Fruit fly (Drosophila melanogaster) whole organism, embryonic: ENCODE measurements around the gene Pp2A-29B.

ENCODE experiments used
- Atf6 ChIP-seq: fragments of 200-800 bp; sonication (Bioruptor generic); IDR thresholded peaks from 2 replicates; pipeline ENCODE4 v1.3.6; 2022; ENCODE audit warnings: missing biosample characterization, missing genetic modification characterization
- CG11085 ChIP-seq: fragments of 200-800 bp; sonication (Bioruptor generic); IDR thresholded peaks from 2 replicates; pipeline ENCODE4 v1.3.6; 2022; ENCODE audit warnings: missing biosample characterization, missing genetic modification characterization
- CG11247 ChIP-seq: fragments of 200-800 bp; sonication (Bioruptor generic); IDR thresholded peaks from 2 replicates; pipeline ENCODE4 v1.3.6; 2022; ENCODE audit warnings: missing biosample characterization, missing genetic modification characterization
- CG12769 ChIP-seq: fragments of 200-800 bp; sonication (Bioruptor generic); optimal IDR thresholded peaks from 2 replicates; lab custom pipeline; 2019; ENCODE audit warnings: missing biosample characterization, mild to moderate bottlenecking, missing genetic modification characterization, moderate library complexity
- CG13123 ChIP-seq: fragments of 200-800 bp; sonication (Bioruptor generic); optimal IDR thresholded peaks from 2 replicates; lab custom pipeline; 2016; ENCODE audit warnings: missing biosample characterization, missing genetic modification characterization
- CG14050 ChIP-seq: fragments of 200-800 bp; sonication (Bioruptor generic); IDR thresholded peaks from 3 replicates; pipeline ENCODE4 v1.3.6; 2022; ENCODE audit warnings: missing biosample characterization, missing genetic modification characterization
- CG14965 ChIP-seq: fragments of 200-800 bp; sonication (Bioruptor generic); optimal IDR thresholded peaks from 2 replicates; lab custom pipeline; 2016; ENCODE audit warnings: missing biosample characterization, missing genetic modification characterization, borderline replicate concordance
- CG17359 ChIP-seq: fragments of 200-800 bp; sonication (Bioruptor generic); optimal IDR thresholded peaks from 3 replicates; lab custom pipeline; 2018; ENCODE audit warnings: missing biosample characterization, mild to moderate bottlenecking, missing genetic modification characterization, moderate library complexity
- CG1832 ChIP-seq: fragments of 200-800 bp; sonication (Bioruptor generic); optimal IDR thresholded peaks from 2 replicates; lab custom pipeline; 2017; ENCODE audit warnings: missing biosample characterization, mild to moderate bottlenecking, missing genetic modification characterization, inconsistent platforms
- CG2889 ChIP-seq: fragments of 200-800 bp; sonication (Bioruptor generic); IDR thresholded peaks from 3 replicates; pipeline ENCODE4 v1.3.6; 2022; ENCODE audit warnings: missing biosample characterization, missing genetic modification characterization
- CG42726 ChIP-seq: fragments of 200-800 bp; sonication (Bioruptor generic); IDR thresholded peaks from 2 replicates; pipeline ENCODE4 v1.3.6; 2022; ENCODE audit warnings: missing biosample characterization, missing genetic modification characterization; ENCODE audit not compliant: partially characterized antibody
- CG4404 ChIP-seq: fragments of 200-800 bp; sonication (Bioruptor generic); IDR thresholded peaks from 2 replicates; pipeline ENCODE4 v1.3.6; 2022; ENCODE audit warnings: missing biosample characterization, missing genetic modification characterization
- CG4820 ChIP-seq: fragments of 200-800 bp; sonication (Bioruptor generic); optimal IDR thresholded peaks from 3 replicates; lab custom pipeline; 2016; ENCODE audit warnings: missing biosample characterization, missing genetic modification characterization
- CG6654 ChIP-seq: fragments of 200-800 bp; sonication (Bioruptor generic); optimal IDR thresholded peaks from 2 replicates; lab custom pipeline; 2017; ENCODE audit warnings: missing biosample characterization, mild to moderate bottlenecking, missing genetic modification characterization
- CG6683 ChIP-seq: fragments of 200-800 bp; sonication (Bioruptor generic); optimal IDR thresholded peaks from 2 replicates; lab custom pipeline; 2017; ENCODE audit warnings: missing biosample characterization, mild to moderate bottlenecking, missing genetic modification characterization, missing genetic modification reagents
- CG6689 ChIP-seq: fragments of 200-800 bp; sonication (Bioruptor generic); IDR thresholded peaks from 2 replicates; pipeline ENCODE4 v1.3.6; 2022; ENCODE audit warnings: missing biosample characterization, missing genetic modification characterization
- CG8359 ChIP-seq: fragments of 200-800 bp; sonication (Bioruptor generic); optimal IDR thresholded peaks from 2 replicates; lab custom pipeline; 2017; ENCODE audit warnings: missing biosample characterization, mild to moderate bottlenecking, missing genetic modification characterization, borderline replicate concordance
- CG8478 ChIP-seq: fragments of >200 bp; optimal IDR thresholded peaks from 2 replicates; lab custom pipeline; 2018
- CG8765 ChIP-seq: fragments of 200-800 bp; sonication (Bioruptor generic); IDR thresholded peaks from 2 replicates; pipeline ENCODE4 v1.3.6; 2022; ENCODE audit warnings: missing biosample characterization, missing genetic modification characterization
- CG8944 ChIP-seq: fragments of 200-800 bp; sonication (Bioruptor generic); optimal IDR thresholded peaks from 3 replicates; lab custom pipeline; 2016; ENCODE audit warnings: missing biosample characterization, missing genetic modification characterization
- CG9817 ChIP-seq: fragments of 200-800 bp; sonication (Bioruptor generic); optimal IDR thresholded peaks from 2 replicates; lab custom pipeline; 2018; ENCODE audit warnings: missing biosample characterization, mild to moderate bottlenecking, missing genetic modification characterization, moderate library complexity
- CoRest ChIP-seq: fragments of 200-800 bp; sonication (Bioruptor generic); optimal IDR thresholded peaks from 3 replicates; lab custom pipeline; 2018; ENCODE audit warnings: missing biosample characterization, mild to moderate bottlenecking, missing genetic modification characterization, moderate library complexity
- Dek ChIP-seq: fragments of 200-800 bp; sonication (Bioruptor generic); optimal IDR thresholded peaks from 3 replicates; lab custom pipeline; 2019; ENCODE audit warnings: missing biosample characterization, mild to moderate bottlenecking, missing genetic modification characterization, moderate library complexity
- E2f2 ChIP-seq: fragments of 200-800 bp; sonication (Bioruptor generic); IDR thresholded peaks from 2 replicates; pipeline ENCODE4 v1.3.6; 2022; ENCODE audit warnings: missing biosample characterization, missing genetic modification characterization
- Fer1 ChIP-seq: fragments of 200-800 bp; sonication (Bioruptor generic); optimal IDR thresholded peaks from 2 replicates; lab custom pipeline; 2017; ENCODE audit warnings: missing biosample characterization, mild to moderate bottlenecking, missing genetic modification characterization
- HHEX ChIP-seq: fragments of 200-800 bp; sonication (Bioruptor generic); optimal IDR thresholded peaks from 3 replicates; lab custom pipeline; 2017; ENCODE audit warnings: missing biosample characterization, mild to moderate bottlenecking, missing genetic modification characterization, missing genetic modification reagents
- Poxn ChIP-seq: fragments of 200-800 bp; sonication (Bioruptor generic); IDR thresholded peaks from 2 replicates; pipeline ENCODE4 v1.3.6; 2022; ENCODE audit warnings: missing biosample characterization, missing genetic modification characterization
- Sox102F ChIP-seq: fragments of 200-800 bp; sonication (Bioruptor generic); optimal IDR thresholded peaks from 2 replicates; lab custom pipeline; 2018; ENCODE audit warnings: missing biosample characterization, mild to moderate bottlenecking, missing genetic modification characterization, moderate library complexity
- Spps ChIP-seq: fragments of 200-800 bp; sonication (Bioruptor generic); optimal IDR thresholded peaks from 2 replicates; lab custom pipeline; 2018; ENCODE audit warnings: missing biosample characterization, mild to moderate bottlenecking, missing genetic modification characterization
- Ssrp ChIP-seq: fragments of 200-800 bp; sonication (Bioruptor generic); optimal IDR thresholded peaks from 2 replicates; lab custom pipeline; 2018; ENCODE audit warnings: missing biosample characterization, mild to moderate bottlenecking, missing genetic modification characterization, moderate library complexity
- ara ChIP-seq: fragments of 200-800 bp; sonication (Bioruptor generic); IDR thresholded peaks from 2 replicates; pipeline ENCODE4 v1.3.6; 2022; ENCODE audit warnings: missing biosample characterization, missing genetic modification characterization
- ase ChIP-seq: fragments of 200-800 bp; sonication (Bioruptor generic); IDR thresholded peaks from 3 replicates; pipeline ENCODE4 v1.3.6; 2022; ENCODE audit warnings: missing biosample characterization, missing genetic modification characterization
- ash1 ChIP-seq: fragments of 200-800 bp; sonication (Bioruptor generic); optimal IDR thresholded peaks from 2 replicates; lab custom pipeline; 2018; ENCODE audit warnings: missing biosample characterization, mild to moderate bottlenecking, missing genetic modification characterization
- chif ChIP-seq, 2 experiments: fragments of 200-800 bp; sonication (Bioruptor generic); optimal IDR thresholded peaks; 3 replicates each; lab custom pipeline; 2016; ENCODE audit warnings: missing biosample characterization in 2 of 2, missing genetic modification characterization in 2 of 2
- dm ChIP-seq: fragments of 200-800 bp; sonication (Bioruptor generic); optimal IDR thresholded peaks from 3 replicates; lab custom pipeline; 2016; ENCODE audit warnings: missing biosample characterization, missing genetic modification characterization
- gcm2 ChIP-seq: fragments of 200-800 bp; sonication (Bioruptor generic); optimal IDR thresholded peaks from 2 replicates; lab custom pipeline; 2016; ENCODE audit warnings: missing biosample characterization, missing genetic modification characterization
- h ChIP-seq: fragments of >200 bp; optimal IDR thresholded peaks from 2 replicates; lab custom pipeline; 2017
- her ChIP-seq: fragments of 200-800 bp; sonication (Bioruptor generic); optimal IDR thresholded peaks from 2 replicates; lab custom pipeline; 2016; ENCODE audit warnings: missing biosample characterization, missing genetic modification characterization
- luna ChIP-seq: fragments of 200-800 bp; sonication (Bioruptor generic); optimal IDR thresholded peaks from 2 replicates; lab custom pipeline; 2016; ENCODE audit warnings: missing biosample characterization, missing genetic modification characterization
- mam ChIP-seq: fragments of 200-800 bp; sonication (Bioruptor generic); optimal IDR thresholded peaks from 3 replicates; lab custom pipeline; 2016; ENCODE audit warnings: missing biosample characterization, missing genetic modification characterization
- nerfin-2 ChIP-seq: fragments of 200-800 bp; sonication (Bioruptor generic); IDR thresholded peaks from 2 replicates; pipeline ENCODE4 v1.3.6; 2022; ENCODE audit warnings: missing biosample characterization, missing genetic modification characterization; ENCODE audit not compliant: partially characterized antibody
- phol ChIP-seq: fragments of 200-800 bp; sonication (Bioruptor generic); optimal IDR thresholded peaks from 3 replicates; lab custom pipeline; 2018; ENCODE audit warnings: missing biosample characterization, mild to moderate bottlenecking, missing genetic modification characterization, moderate library complexity
- seq ChIP-seq: fragments of 200-800 bp; sonication (Bioruptor generic); IDR thresholded peaks from 2 replicates; pipeline ENCODE4 v1.3.6; 2022; ENCODE audit warnings: missing biosample characterization, missing genetic modification characterization
- slp2 ChIP-seq: fragments of 200-800 bp; sonication (Bioruptor generic); optimal IDR thresholded peaks from 2 replicates; lab custom pipeline; 2016; ENCODE audit warnings: missing biosample characterization, missing genetic modification characterization
- sr ChIP-seq: fragments of 200-800 bp; sonication (Bioruptor generic); IDR thresholded peaks from 3 replicates; pipeline ENCODE4 v1.3.6; 2022; ENCODE audit warnings: missing biosample characterization, missing genetic modification characterization
- tx ChIP-seq: fragments of 200-800 bp; sonication (Bioruptor generic); optimal IDR thresholded peaks from 2 replicates; lab custom pipeline; 2016; ENCODE audit warnings: missing biosample characterization, missing genetic modification characterization
- wor ChIP-seq: fragments of 200-800 bp; sonication (Bioruptor generic); IDR thresholded peaks from 2 replicates; pipeline ENCODE4 v1.3.6; 2022; ENCODE audit warnings: missing biosample characterization, missing genetic modification characterization
- zen ChIP-seq: fragments of 200-800 bp; sonication (Bioruptor generic); optimal IDR thresholded peaks from 3 replicates; lab custom pipeline; 2018; ENCODE audit warnings: missing biosample characterization, mild to moderate bottlenecking, missing genetic modification characterization, moderate library complexity
- zf30C ChIP-seq: fragments of 200-800 bp; sonication (Bioruptor generic); optimal IDR thresholded peaks from 3 replicates; lab custom pipeline; 2018; ENCODE audit warnings: missing biosample characterization, mild to moderate bottlenecking, missing genetic modification characterization

Pp2A-29B gene

DNA sequence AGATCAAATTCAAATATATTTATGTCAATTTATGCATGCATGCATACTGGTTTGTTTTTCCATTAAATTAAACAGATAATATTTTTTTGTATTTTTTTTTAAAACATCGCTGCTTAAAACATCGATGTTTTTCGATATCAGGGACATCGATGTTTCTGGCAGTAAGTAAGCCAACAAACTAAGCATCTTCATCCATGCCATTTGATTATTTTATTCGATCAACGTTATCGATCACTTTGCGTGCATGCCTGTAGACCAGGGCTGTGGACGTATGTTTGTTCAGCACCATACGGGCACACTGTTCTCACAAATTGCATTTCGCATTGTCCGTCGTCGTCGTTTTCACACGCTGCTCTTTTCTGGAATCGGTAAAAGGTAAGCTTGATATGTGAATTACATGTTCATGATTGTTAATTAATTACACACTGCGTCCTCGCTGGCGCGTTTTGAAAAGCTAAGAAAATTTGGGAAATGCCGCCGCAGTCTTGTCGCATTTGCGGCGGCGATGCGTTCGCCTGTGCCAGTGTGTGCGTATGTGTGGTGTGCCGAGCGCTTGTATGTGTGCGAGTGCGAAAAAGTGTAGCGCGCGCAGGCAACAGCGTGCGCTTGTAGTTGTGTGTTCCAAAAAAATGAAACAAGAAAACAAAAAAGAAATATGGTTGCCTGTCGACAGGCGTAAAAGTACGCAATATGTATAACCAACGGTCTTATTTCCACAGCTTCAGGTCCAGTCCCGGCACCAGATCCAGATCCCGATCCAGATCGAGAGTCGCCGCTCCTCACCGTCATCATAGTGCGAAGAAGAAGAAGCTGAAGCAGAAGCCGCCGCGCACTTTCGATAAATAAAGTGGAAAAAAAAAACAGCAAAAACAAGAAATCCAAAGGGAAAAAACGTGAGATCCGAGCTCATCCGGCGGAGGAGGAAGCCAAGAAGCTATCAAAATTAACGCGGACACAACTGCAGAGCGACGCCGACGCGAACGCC, 37.7 kb downstream of the Pp2A-29B start, which contains the start of gene emb (continued):
- peak; percentile 68 for TF ChIP-seq phol (tag; lab: Kevin White, UChicago)
- no peak for TF ChIP-seq ash1 (GFP tag; lab: Kevin White, UChicago)
- peak; percentile 88 for TF ChIP-seq CG42726 (GFP tag; lab: Robert Waterston, UW)
- no peak for TF ChIP-seq CG8765
- TF ChIP-seq mam (GFP tag; lab: Kevin White, UChicago) = peak; percentile 62
- no peak for TF ChIP-seq CG8359 (GFP tag; lab: Kevin White, UChicago)
- no peak for TF ChIP-seq CG4404 (GFP tag; lab: Robert Waterston, UW)
- TF ChIP-seq E2f2 (GFP tag; lab: Robert Waterston, UW) = peak; percentile 62; the same call in 1 of the 2 replicates
- TF ChIP-seq CG4820 (GFP tag; lab: Kevin White, UChicago) = peak; percentile 48
- peak; percentile 85 for TF ChIP-seq CG8478 (lab: Kevin White, UChicago)
- no peak for TF ChIP-seq CG14965 (GFP tag; lab: Kevin White, UChicago)
- TF ChIP-seq gcm2 (GFP tag; lab: Kevin White, UChicago) = peak; percentile 26
- TF ChIP-seq CG1832 (GFP tag; lab: Kevin White, UChicago) = no peak
- no peak for TF ChIP-seq sr (GFP tag; lab: Robert Waterston, UW)
- TF ChIP-seq h (lab: Kevin White, UChicago) = no peak
- TF ChIP-seq her = peak; percentile 38
- TF ChIP-seq wor (GFP tag; lab: Robert Waterston, UW) = no peak
- peak; percentile 44 for TF ChIP-seq tx (GFP tag; lab: Kevin White, UChicago)
- TF ChIP-seq HHEX (GFP tag; lab: Kevin White, UChicago) = no peak
- no peak for TF ChIP-seq ase (GFP tag; lab: Robert Waterston, UW)
- no peak for TF ChIP-seq Poxn (GFP tag; lab: Robert Waterston, UW)
- peak; percentile 47 to 52 for TF ChIP-seq chif (GFP tag; optimal IDR thresholded peaks at IDR 0.05; lab: Kevin White, UChicago)
- TF ChIP-seq luna = no peak
- no peak for TF ChIP-seq Dek (tag; lab: Kevin White, UChicago)
- peak; percentile 77 for TF ChIP-seq zen
- TF ChIP-seq seq = no peak
- TF ChIP-seq Atf6 (GFP tag; lab: Robert Waterston, UW) = peak; percentile 39; the same call in 1 of the 2 replicates
- TF ChIP-seq CoRest (tag; lab: Kevin White, UChicago) = no peak
- peak; percentile 83 for TF ChIP-seq dm (GFP tag; lab: Kevin White, UChicago)
- TF ChIP-seq zf30C (GFP tag; lab: Kevin White, UChicago) = no peak
- TF ChIP-seq CG6689 (GFP tag; lab: Robert Waterston, UW) = 0 out of 2 replicates have a peak, but pooled peaks have one; percentile 34
- TF ChIP-seq CG6654 (GFP tag; lab: Kevin White, UChicago) = no peak
- TF ChIP-seq CG9817 (tag; lab: Kevin White, UChicago) = peak; percentile 29
- TF ChIP-seq CG11085 (GFP tag; lab: Robert Waterston, UW) = no peak
- no peak for TF ChIP-seq CG12769 (tag; lab: Kevin White, UChicago)
- TF ChIP-seq ara (GFP tag; lab: Robert Waterston, UW) = peak; percentile 42; the same call in 1 of the 2 replicates
- TF ChIP-seq CG8944 = no peak
- no peak for TF ChIP-seq CG13123 (GFP tag; lab: Kevin White, UChicago)
- no peak for TF ChIP-seq Spps (tag; lab: Kevin White, UChicago)
- no peak for TF ChIP-seq Sox102F (GFP tag; lab: Kevin White, UChicago)
- peak; percentile 27 for TF ChIP-seq slp2 (GFP tag; lab: Kevin White, UChicago)
- peak; percentile 100 for TF ChIP-seq nerfin-2 (GFP tag; lab: Robert Waterston, UW)
- no peak for TF ChIP-seq CG14050 (GFP tag; lab: Robert Waterston, UW)
- TF ChIP-seq CG11247 (GFP tag; lab: Robert Waterston, UW) = peak; percentile 37; the same call in 1 of the 2 replicates
- TF ChIP-seq CG6683 (GFP tag; lab: Kevin White, UChicago) = no peak
- TF ChIP-seq Ssrp (tag; lab: Kevin White, UChicago) = peak; percentile 33
- no peak for TF ChIP-seq Fer1 (GFP tag; lab: Kevin White, UChicago)
- TF ChIP-seq CG17359 (tag; lab: Kevin White, UChicago) = peak; percentile 19
- no peak for TF ChIP-seq CG2889 (GFP tag; lab: Robert Waterston, UW)
